Fruit fly (Drosophila melanogaster): ENCODE results near the gene Gr77a.

Gene Gr77a

DNA sequence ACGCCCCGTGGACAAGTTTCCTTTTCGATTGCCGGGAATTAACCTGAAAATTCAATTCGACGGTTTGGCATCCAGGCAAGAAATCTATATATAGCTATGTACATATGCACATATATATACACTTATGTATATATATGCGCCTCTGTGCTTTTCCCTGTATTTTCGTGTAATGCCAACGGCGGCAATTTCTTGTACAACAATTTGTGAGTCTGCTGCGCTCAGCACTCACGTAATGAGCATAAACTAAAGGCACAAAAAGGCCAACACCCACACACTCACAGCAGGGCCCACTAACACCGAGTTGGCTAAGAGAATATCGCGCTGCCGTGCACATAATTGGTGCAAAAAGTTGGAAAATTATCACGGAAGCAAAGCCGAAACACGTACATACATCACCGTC, 22.3 kb upstream of the Gr77a start:
- no peak for TF ChIP-seq slp2 (GFP tag; optimal IDR thresholded peaks at IDR 0.05)
- TF ChIP-seq CG15269 (tag; optimal IDR thresholded peaks at IDR 0.05), result no peak
- TF ChIP-seq tgo (GFP tag; IDR thresholded peaks at IDR 0.05), result no peak
- 0 out of 3 replicates have a peak, but pooled peaks have one; percentile 54 for TF ChIP-seq hb (GFP tag; IDR thresholded peaks at IDR 0.05; ENCODE audit: partially characterized antibody)

DNA sequence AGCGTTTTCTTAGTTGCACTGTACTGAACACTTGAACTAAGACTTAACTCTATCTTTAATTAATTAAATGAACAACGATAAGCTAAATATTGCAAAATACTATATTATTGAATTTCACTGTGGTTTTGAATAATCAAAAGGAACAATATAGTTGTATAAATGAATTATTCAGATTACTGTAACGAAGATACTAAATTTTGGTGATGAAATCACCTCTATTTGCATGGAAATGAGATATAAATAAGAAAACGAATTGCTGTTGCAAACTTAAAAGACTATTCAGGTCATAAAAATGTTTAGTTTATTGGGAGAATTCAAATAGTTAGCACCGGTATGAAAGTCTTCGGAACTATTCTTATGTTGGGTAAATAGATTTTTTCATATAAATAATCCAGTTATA, 19.4 kb upstream of the Gr77a start, which contains the start of gene CG43251:
CG43251 (plus strand) TSS at position 301 of the 400 bp plus-strand sequence.
- TF ChIP-seq luna (GFP tag; optimal IDR thresholded peaks at IDR 0.05) (no peak), toy (GFP tag; IDR thresholded peaks at IDR 0.05) (no peak), ato (GFP tag; IDR thresholded peaks at IDR 0.05; ENCODE audit: partially characterized antibody) (no peak), ATbp (GFP tag; optimal IDR thresholded peaks at IDR 0.05) (no peak), odd (GFP tag; optimal IDR thresholded peaks at IDR 0.05) (no peak), Bgb (GFP tag; IDR thresholded peaks at IDR 0.05; ENCODE audit: partially characterized antibody) (no peak), pfk (GFP tag; optimal IDR thresholded peaks at IDR 0.05) (no peak), CG15073 (GFP tag; optimal IDR thresholded peaks at IDR 0.05) (no peak), CG12155 (GFP tag; optimal IDR thresholded peaks at IDR 0.05) (no peak), sr (GFP tag; IDR thresholded peaks at IDR 0.05) (no peak), CG2712 (tag; optimal IDR thresholded peaks at IDR 0.05) (no peak), grau (tag; optimal IDR thresholded peaks at IDR 0.05) (no peak), bbx (GFP tag; IDR thresholded peaks at IDR 0.05; ENCODE audit: partially characterized antibody) (no peak), en (GFP tag; optimal IDR thresholded peaks at IDR 0.05) (no peak), B-H1 (GFP tag; IDR thresholded peaks at IDR 0.05) (no peak), gem (tag; optimal IDR thresholded peaks at IDR 0.05) (no peak), CG13287 (GFP tag; IDR thresholded peaks at IDR 0.05; ENCODE audit: partially characterized antibody) (no peak), CG10267 (tag; optimal IDR thresholded peaks at IDR 0.05) (no peak), CG1602 (GFP tag; optimal IDR thresholded peaks at IDR 0.05) (no peak)

DNA sequence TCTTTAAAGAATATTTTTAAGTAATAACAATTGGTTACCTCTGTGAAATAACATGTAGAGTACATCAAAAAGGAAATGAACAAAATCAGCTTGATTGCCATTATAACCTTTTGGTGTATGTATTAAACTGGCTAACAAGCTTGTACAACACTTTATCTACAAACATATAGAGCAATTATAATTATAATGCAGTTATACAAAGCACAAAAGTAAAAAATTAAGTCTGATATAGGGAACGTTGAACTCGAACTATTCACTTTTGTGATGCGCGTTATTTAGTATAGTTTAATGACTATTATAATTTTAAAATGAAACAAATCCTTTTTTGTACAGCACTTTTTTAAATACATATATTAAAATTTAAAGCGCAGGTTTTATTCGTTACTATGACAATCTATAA, 16.4 kb upstream of the Gr77a start, which contains the start of gene CG33912:
CG33912 (minus strand) TSS at position 101 of the 400 bp plus-strand sequence.
- TF ChIP-seq gsb (GFP tag; IDR thresholded peaks at IDR 0.05), result no peak
- no peak for TF ChIP-seq CG1529 (GFP tag; optimal IDR thresholded peaks at IDR 0.05)
- TF ChIP-seq CG2712 (tag; optimal IDR thresholded peaks at IDR 0.05), result no peak
- no peak for TF ChIP-seq gsb-n (tag; optimal IDR thresholded peaks at IDR 0.05)
- no peak for TF ChIP-seq Usf (GFP tag; optimal IDR thresholded peaks at IDR 0.05)
- no peak for TF ChIP-seq onecut (GFP tag; IDR thresholded peaks at IDR 0.05)
- no peak for TF ChIP-seq tna (GFP tag; IDR thresholded peaks at IDR 0.05; ENCODE audit: partially characterized antibody)
- TF ChIP-seq cas (GFP tag; IDR thresholded peaks at IDR 0.05), result no peak
- TF ChIP-seq Scr (GFP tag; IDR thresholded peaks at IDR 0.05; ENCODE audit: partially characterized antibody), result no peak
- TF ChIP-seq Deaf1 (tag; optimal IDR thresholded peaks at IDR 0.05), result no peak
- no peak for TF ChIP-seq CG14441 (GFP tag; IDR thresholded peaks at IDR 0.05)
- no peak for TF ChIP-seq CG7372 (GFP tag; IDR thresholded peaks at IDR 0.05)

DNA sequence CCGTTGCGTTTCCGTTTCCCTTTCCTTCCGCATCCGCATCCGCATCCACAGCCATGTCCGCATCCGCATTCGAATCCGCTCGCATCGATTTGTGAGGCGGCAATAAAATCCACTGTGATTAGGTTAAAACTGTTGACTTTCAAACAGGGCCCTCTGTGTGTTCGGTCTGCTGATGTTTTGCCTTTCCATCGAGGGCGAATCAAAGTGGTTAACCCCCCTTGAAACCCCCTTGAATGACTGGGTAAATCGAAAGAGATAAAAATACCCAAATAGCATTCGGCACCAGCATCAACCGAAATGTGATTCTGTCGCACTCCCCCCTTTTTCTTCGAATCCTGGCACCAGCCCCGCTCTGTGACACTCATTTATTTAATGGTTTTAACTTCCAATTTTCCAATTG, 13.7 kb upstream of the Gr77a start:
- TF ChIP-seq CG13775 (GFP tag; optimal IDR thresholded peaks at IDR 0.05) (peak; percentile 68), Med (GFP tag) (peak; percentile 49), CG13894 (tag; optimal IDR thresholded peaks at IDR 0.05) (peak; percentile 68), Sin3A (optimal IDR thresholded peaks at IDR 0.05) (no peak), onecut (GFP tag; IDR thresholded peaks at IDR 0.05) (peak; percentile 35; the same call in 1 of the 2 replicates), abd-A (tag; optimal IDR thresholded peaks at IDR 0.05) (peak; percentile 80)
